Fruit fly (Drosophila melanogaster): ENCODE data around the gene Ilp6.

Ilp6 gene

dm6 chrX:2301613-2302522 lies 32.6 kb downstream of the Ilp6 start:
- TF ChIP-seq CG33017 (tag; optimal IDR thresholded peaks at IDR 0.05) (no peak), cnc (optimal IDR thresholded peaks at IDR 0.05) (no peak), Hr96 (GFP tag; optimal IDR thresholded peaks at IDR 0.05) (no peak), tj (GFP tag; optimal IDR thresholded peaks at IDR 0.05) (no peak), toe (GFP tag; optimal IDR thresholded peaks at IDR 0.05) (no peak), cic (GFP tag; optimal IDR thresholded peaks at IDR 0.05) (no peak), pad (GFP tag; optimal IDR thresholded peaks at IDR 0.05) (peak; percentile 1), CG1620 (GFP tag; optimal IDR thresholded peaks at IDR 0.05) (no peak), CG7101 (tag; optimal IDR thresholded peaks at IDR 0.05) (peak; percentile 58), Crg-1 (GFP tag; optimal IDR thresholded peaks at IDR 0.05) (no peak), ovo (GFP tag; optimal IDR thresholded peaks at IDR 0.05) (no peak), Clk (GFP tag; optimal IDR thresholded peaks at IDR 0.05) (no peak), Mnt (GFP tag; optimal IDR thresholded peaks at IDR 0.05) (no peak), bab1 (GFP tag; optimal IDR thresholded peaks at IDR 0.05) (peak; percentile 53), CG11617 (GFP tag; optimal IDR thresholded peaks at IDR 0.05) (peak; percentile 19), CG7045 (GFP tag; optimal IDR thresholded peaks at IDR 0.05) (peak; percentile 11), CG14711 (tag; optimal IDR thresholded peaks at IDR 0.05) (peak; percentile 41), kay (GFP tag; ENCODE audit: borderline replicate concordance) (no peak), CG12768 (GFP tag; optimal IDR thresholded peaks at IDR 0.05) (no peak), CG5204 (GFP tag; optimal IDR thresholded peaks at IDR 0.05) (no peak)

DNA sequence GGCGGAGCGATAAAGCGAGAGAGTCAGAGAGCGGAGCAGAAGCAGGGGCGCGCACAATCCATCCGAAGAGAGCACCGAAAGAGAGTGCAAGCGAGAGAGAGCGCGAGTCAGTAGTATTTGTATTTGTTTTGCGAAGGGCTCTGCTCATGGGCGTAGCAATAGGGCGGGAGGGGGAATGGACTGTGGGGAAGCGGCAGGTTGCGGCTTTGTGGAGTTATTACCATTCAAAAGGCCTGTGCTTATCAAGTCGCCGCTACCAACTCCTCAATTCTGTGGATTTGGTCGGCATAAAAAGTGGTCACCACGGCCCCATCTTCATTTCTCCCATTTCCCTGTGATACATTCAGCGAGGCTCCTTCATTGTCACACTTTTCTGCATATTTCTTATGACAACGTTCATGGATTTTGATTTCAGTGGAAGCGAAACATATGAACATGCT lies 33.4 kb downstream of the Ilp6 start:
- TF ChIP-seq toe (GFP tag; optimal IDR thresholded peaks at IDR 0.05): no peak
- TF ChIP-seq CG5204 (GFP tag; optimal IDR thresholded peaks at IDR 0.05): no peak
- TF ChIP-seq ovo (GFP tag; optimal IDR thresholded peaks at IDR 0.05): no peak
- no peak for TF ChIP-seq Crg-1 (GFP tag; optimal IDR thresholded peaks at IDR 0.05)
- TF ChIP-seq CG1620 (GFP tag; optimal IDR thresholded peaks at IDR 0.05): no peak
- TF ChIP-seq CG12768 (GFP tag; optimal IDR thresholded peaks at IDR 0.05): no peak
- no peak for TF ChIP-seq kay (GFP tag; ENCODE audit: borderline replicate concordance)
- TF ChIP-seq CG14711 (tag; optimal IDR thresholded peaks at IDR 0.05): peak; percentile 60
- no peak for TF ChIP-seq Clk (GFP tag; optimal IDR thresholded peaks at IDR 0.05)
- TF ChIP-seq cic (GFP tag; optimal IDR thresholded peaks at IDR 0.05): no peak
- TF ChIP-seq pad (GFP tag; optimal IDR thresholded peaks at IDR 0.05): peak; percentile 77
- TF ChIP-seq CG7101 (tag; optimal IDR thresholded peaks at IDR 0.05): peak; percentile 66
- no peak for TF ChIP-seq CG7045 (GFP tag; optimal IDR thresholded peaks at IDR 0.05)
- TF ChIP-seq Hr96 (GFP tag; optimal IDR thresholded peaks at IDR 0.05): no peak
- TF ChIP-seq CG33017 (tag; optimal IDR thresholded peaks at IDR 0.05): no peak
- TF ChIP-seq cnc (optimal IDR thresholded peaks at IDR 0.05): no peak
- TF ChIP-seq bab1 (GFP tag; optimal IDR thresholded peaks at IDR 0.05): peak; percentile 37
- TF ChIP-seq Mnt (GFP tag; optimal IDR thresholded peaks at IDR 0.05): no peak
- no peak for TF ChIP-seq tj (GFP tag; optimal IDR thresholded peaks at IDR 0.05)
- TF ChIP-seq CG11617 (GFP tag; optimal IDR thresholded peaks at IDR 0.05): peak; percentile 29

- peak; percentile 82 for TF ChIP-seq CG5204 (GFP tag; optimal IDR thresholded peaks at IDR 0.05)
- TF ChIP-seq CG33017 (tag; optimal IDR thresholded peaks at IDR 0.05): peak; percentile 94
- no peak for TF ChIP-seq cnc (optimal IDR thresholded peaks at IDR 0.05)
- TF ChIP-seq bab1 (GFP tag; optimal IDR thresholded peaks at IDR 0.05): peak; percentile 97
- TF ChIP-seq CG14711 (tag; optimal IDR thresholded peaks at IDR 0.05): peak; percentile 92
- TF ChIP-seq CG12768 (GFP tag; optimal IDR thresholded peaks at IDR 0.05): peak; percentile 77
- peak; percentile 67 for TF ChIP-seq cic (GFP tag; optimal IDR thresholded peaks at IDR 0.05)
- TF ChIP-seq ovo (GFP tag; optimal IDR thresholded peaks at IDR 0.05): peak; percentile 63
- TF ChIP-seq kay (GFP tag; ENCODE audit: borderline replicate concordance): no peak
- TF ChIP-seq Mnt (GFP tag; optimal IDR thresholded peaks at IDR 0.05): peak; percentile 86
- peak; percentile 84 for TF ChIP-seq CG11617 (GFP tag; optimal IDR thresholded peaks at IDR 0.05)
- TF ChIP-seq CG7045 (GFP tag; optimal IDR thresholded peaks at IDR 0.05): peak; percentile 85
- peak; percentile 74 for TF ChIP-seq CG1620 (GFP tag; optimal IDR thresholded peaks at IDR 0.05)
- peak; percentile 83 for TF ChIP-seq tj (GFP tag; optimal IDR thresholded peaks at IDR 0.05)
- TF ChIP-seq pad (GFP tag; optimal IDR thresholded peaks at IDR 0.05): peak; percentile 77
- TF ChIP-seq CG7101 (tag; optimal IDR thresholded peaks at IDR 0.05): peak; percentile 97
- TF ChIP-seq Crg-1 (GFP tag; optimal IDR thresholded peaks at IDR 0.05): peak; percentile 79
- TF ChIP-seq Hr96 (GFP tag; optimal IDR thresholded peaks at IDR 0.05): peak; percentile 84
- TF ChIP-seq Clk (GFP tag; optimal IDR thresholded peaks at IDR 0.05): peak; percentile 76
- no peak for TF ChIP-seq toe (GFP tag; optimal IDR thresholded peaks at IDR 0.05)
These were observed 34.0 kb downstream of the Ilp6 start for dm6 chrX:2300293-2301068.

DNA sequence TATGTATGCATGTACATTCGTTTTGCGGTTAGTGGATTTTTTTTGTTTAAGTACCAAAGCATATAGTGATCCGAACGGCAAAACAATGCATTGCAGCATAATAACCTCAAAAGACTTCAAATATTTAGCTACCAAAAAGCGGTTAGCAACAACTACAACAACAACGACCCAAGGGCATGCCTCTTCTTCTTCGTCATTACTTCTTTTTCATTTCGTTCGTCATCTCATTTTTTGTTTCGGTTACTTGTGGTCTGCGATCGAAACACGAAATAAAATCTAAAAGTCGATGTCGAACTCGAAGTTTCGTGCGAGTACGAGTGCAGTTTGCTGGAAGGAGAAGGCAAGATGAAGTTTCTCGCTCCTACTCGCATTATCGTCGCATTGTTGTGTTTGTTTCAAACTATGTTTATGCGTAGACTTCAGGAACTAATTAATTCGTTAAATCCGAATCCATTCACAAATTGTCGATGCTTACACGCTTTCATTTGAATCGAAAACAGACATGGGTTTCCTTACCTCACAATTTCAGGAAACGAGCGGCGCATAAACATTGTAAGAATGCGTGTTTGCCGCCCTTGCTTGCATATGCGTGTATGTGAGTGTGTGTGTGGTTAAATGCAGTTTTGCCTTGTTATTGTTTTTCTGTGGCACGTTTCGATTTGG lies 35.6 kb downstream of the Ilp6 start:
- TF ChIP-seq Hr96 (GFP tag; optimal IDR thresholded peaks at IDR 0.05) (no peak), Crg-1 (GFP tag; optimal IDR thresholded peaks at IDR 0.05) (no peak), bab1 (GFP tag; optimal IDR thresholded peaks at IDR 0.05) (peak; percentile 85), pad (GFP tag; optimal IDR thresholded peaks at IDR 0.05) (peak; percentile 31), Mnt (GFP tag; optimal IDR thresholded peaks at IDR 0.05) (peak; percentile 18), CG7101 (tag; optimal IDR thresholded peaks at IDR 0.05) (peak; percentile 64), CG14711 (tag; optimal IDR thresholded peaks at IDR 0.05) (peak; percentile 66)
